Fruit fly (Drosophila melanogaster): ENCODE results near the gene CG44261.

dm6 chr3R:9370413-9370812 is 37.6 kb downstream of the CG44261 start:
- TF ChIP-seq Pif1A (GFP tag; optimal IDR thresholded peaks at IDR 0.05) (peak; percentile 24), CG34367 (tag; optimal IDR thresholded peaks at IDR 0.05) (no peak), gl (tag; optimal IDR thresholded peaks at IDR 0.05) (no peak), CG15710 (tag; optimal IDR thresholded peaks at IDR 0.05) (no peak), Snoo (tag; optimal IDR thresholded peaks at IDR 0.05) (no peak), CG17806 (tag; optimal IDR thresholded peaks at IDR 0.05) (no peak), EcR (GFP tag; optimal IDR thresholded peaks at IDR 0.05) (no peak)

All from whole organism, pupa.